Fruit fly (Drosophila melanogaster) whole organism, prepupa: ENCODE results near the gene CG16815.

Source experiments
- Blimp-1 ChIP-seq: fragments of 200-800 bp; sonication (Bioruptor generic); optimal IDR thresholded peaks from 3 replicates; lab custom pipeline; 2017; ENCODE audit warnings: missing biosample characterization, missing genetic modification characterization, mild to moderate bottlenecking, moderate library complexity, missing genetic modification reagents
- CG10669 ChIP-seq: fragments of 200-800 bp; sonication (Bioruptor generic); optimal IDR thresholded peaks from 3 replicates; lab custom pipeline; 2018; ENCODE audit warnings: missing biosample characterization, mild to moderate bottlenecking, missing genetic modification characterization, moderate library complexity
- CG11294 ChIP-seq: fragments of 200-800 bp; sonication (Bioruptor generic); IDR thresholded peaks from 2 replicates; pipeline ENCODE4 v1.3.6; 2022; ENCODE audit warnings: missing biosample characterization, missing genetic modification characterization
- CG11762 ChIP-seq: fragments of 200-800 bp; sonication (Bioruptor generic); optimal IDR thresholded peaks from 3 replicates; lab custom pipeline; 2016; ENCODE audit warnings: missing biosample characterization, missing genetic modification characterization; ENCODE audit not compliant: insufficient read depth
- CG15336 ChIP-seq: fragments of 200-800 bp; sonication (Bioruptor generic); IDR thresholded peaks from 2 replicates; pipeline ENCODE4 v1.3.6; 2022; ENCODE audit warnings: missing biosample characterization, missing genetic modification characterization
- CG1621 ChIP-seq: fragments of 200-800 bp; sonication (Bioruptor generic); optimal IDR thresholded peaks from 3 replicates; lab custom pipeline; 2018; ENCODE audit warnings: missing biosample characterization, mild to moderate bottlenecking, missing genetic modification characterization
- CG16779 ChIP-seq: fragments of 200-800 bp; sonication (Bioruptor generic); optimal IDR thresholded peaks from 3 replicates; lab custom pipeline; 2017; ENCODE audit warnings: missing biosample characterization, mild to moderate bottlenecking, missing genetic modification characterization
- CG31627 ChIP-seq: fragments of 200-800 bp; sonication (Bioruptor generic); optimal IDR thresholded peaks from 3 replicates; lab custom pipeline; 2016; ENCODE audit warnings: missing biosample characterization, missing genetic modification characterization
- CG3919 ChIP-seq: fragments of 200-800 bp; sonication (Bioruptor generic); optimal IDR thresholded peaks from 3 replicates; lab custom pipeline; 2016; ENCODE audit warnings: missing biosample characterization, missing genetic modification characterization
- CG4318 ChIP-seq: fragments of 200-800 bp; sonication (Bioruptor generic); optimal IDR thresholded peaks from 3 replicates; lab custom pipeline; 2017; ENCODE audit warnings: missing biosample characterization, mild to moderate bottlenecking, missing genetic modification characterization
- CG6276 ChIP-seq: fragments of 200-800 bp; sonication (Bioruptor generic); optimal IDR thresholded peaks from 2 replicates; lab custom pipeline; 2017; ENCODE audit warnings: missing biosample characterization, mild to moderate bottlenecking, missing genetic modification characterization
- CG6792 ChIP-seq: fragments of 200-800 bp; sonication (Bioruptor generic); optimal IDR thresholded peaks from 3 replicates; lab custom pipeline; 2016; ENCODE audit warnings: missing biosample characterization, missing genetic modification characterization
- CG6854 ChIP-seq: fragments of 200-800 bp; sonication (Bioruptor generic); optimal IDR thresholded peaks from 2 replicates; lab custom pipeline; 2017; ENCODE audit warnings: missing biosample characterization, mild to moderate bottlenecking, missing genetic modification characterization
- CG8119 ChIP-seq: fragments of 200-800 bp; sonication (Bioruptor generic); IDR thresholded peaks from 3 replicates; pipeline ENCODE4 v1.3.6; 2022; ENCODE audit warnings: missing biosample characterization, missing genetic modification characterization
- CG8319 ChIP-seq: fragments of 200-800 bp; sonication (Bioruptor generic); optimal IDR thresholded peaks from 3 replicates; lab custom pipeline; 2016; ENCODE audit warnings: missing biosample characterization, missing genetic modification characterization
- CG8632 ChIP-seq: fragments of 200-800 bp; sonication (Bioruptor generic); optimal IDR thresholded peaks from 3 replicates; lab custom pipeline; 2016; ENCODE audit warnings: missing biosample characterization, missing genetic modification characterization
- CG9139 ChIP-seq: fragments of 200-800 bp; sonication (Bioruptor generic); optimal IDR thresholded peaks from 3 replicates; lab custom pipeline; 2017; ENCODE audit warnings: missing biosample characterization, mild to moderate bottlenecking, missing genetic modification characterization
- Eip93F ChIP-seq: fragments of 200-800 bp; sonication (Bioruptor generic); optimal IDR thresholded peaks from 2 replicates; lab custom pipeline; 2016; ENCODE audit warnings: missing biosample characterization, mild to moderate bottlenecking, missing genetic modification characterization
- Ets96B ChIP-seq: fragments of 200-800 bp; optimal IDR thresholded peaks from 2 replicates; lab custom pipeline; 2019; ENCODE audit warnings: missing biosample characterization, mild to moderate bottlenecking, missing genetic modification characterization, moderate library complexity
- Hr38 ChIP-seq: sonication (Bioruptor generic); optimal IDR thresholded peaks from 2 replicates; lab custom pipeline; 2016; ENCODE audit warnings: missing biosample characterization, missing genetic modification characterization
- Hr39 ChIP-seq: fragments of 200-800 bp; sonication (Bioruptor generic); optimal IDR thresholded peaks from 2 replicates; lab custom pipeline; 2016; ENCODE audit warnings: missing biosample characterization, missing genetic modification characterization
- Hr4 ChIP-seq: fragments of 200-800 bp; sonication (Bioruptor generic); optimal IDR thresholded peaks from 3 replicates; lab custom pipeline; 2016; ENCODE audit warnings: missing biosample characterization, missing genetic modification characterization
- Met ChIP-seq: fragments of 200-800 bp; sonication (Bioruptor generic); optimal IDR thresholded peaks from 3 replicates; lab custom pipeline; 2016; ENCODE audit warnings: missing biosample characterization, missing genetic modification characterization
- OdsH ChIP-seq: fragments of 200-800 bp; sonication (Bioruptor generic); optimal IDR thresholded peaks from 3 replicates; lab custom pipeline; 2016; ENCODE audit warnings: missing biosample characterization, missing genetic modification characterization
- Sox15 ChIP-seq: fragments of 200-800 bp; sonication (Bioruptor generic); optimal IDR thresholded peaks from 3 replicates; lab custom pipeline; 2016; ENCODE audit warnings: missing biosample characterization, missing genetic modification characterization
- achi ChIP-seq: fragments of 200-800 bp; sonication (Bioruptor generic); optimal IDR thresholded peaks from 3 replicates; lab custom pipeline; 2016; ENCODE audit warnings: missing biosample characterization, missing genetic modification characterization
- acj6 ChIP-seq: fragments of 200-800 bp; sonication (Bioruptor generic); optimal IDR thresholded peaks from 3 replicates; lab custom pipeline; 2016; ENCODE audit warnings: missing biosample characterization, missing genetic modification characterization
- dac ChIP-seq: fragments of 200-800 bp; sonication (Bioruptor generic); optimal IDR thresholded peaks from 2 replicates; lab custom pipeline; 2017; ENCODE audit warnings: missing biosample characterization, mild to moderate bottlenecking, missing genetic modification characterization
- dsx ChIP-seq: fragments of 200-800 bp; optimal IDR thresholded peaks from 3 replicates; lab custom pipeline; 2019; ENCODE audit warnings: missing biosample characterization, mild to moderate bottlenecking, missing genetic modification characterization, moderate library complexity; ENCODE audit not compliant: poor library complexity, severe bottlenecking
- esn ChIP-seq: fragments of 200-800 bp; sonication (Bioruptor generic); optimal IDR thresholded peaks from 2 replicates; lab custom pipeline; 2016; ENCODE audit warnings: missing biosample characterization, mild to moderate bottlenecking, missing genetic modification characterization, moderate library complexity
- fd85E ChIP-seq: fragments of 200-800 bp; sonication (Bioruptor generic); optimal IDR thresholded peaks from 3 replicates; lab custom pipeline; 2016; ENCODE audit warnings: missing biosample characterization, missing genetic modification characterization
- fkh ChIP-seq: fragments of 200-800 bp; sonication (Bioruptor generic); optimal IDR thresholded peaks from 3 replicates; lab custom pipeline; 2017; ENCODE audit warnings: missing biosample characterization, mild to moderate bottlenecking, missing genetic modification characterization, moderate library complexity
- net ChIP-seq: fragments of 200-800 bp; sonication (Bioruptor generic); optimal IDR thresholded peaks from 3 replicates; lab custom pipeline; 2016; ENCODE audit warnings: missing biosample characterization, missing genetic modification characterization
- pdm3 ChIP-seq: fragments of 200-800 bp; sonication (Bioruptor generic); optimal IDR thresholded peaks from 3 replicates; lab custom pipeline; 2016; ENCODE audit warnings: missing biosample characterization, missing genetic modification characterization
- spab ChIP-seq: fragments of 200-800 bp; sonication (Bioruptor generic); optimal IDR thresholded peaks from 2 replicates; lab custom pipeline; 2017; ENCODE audit warnings: missing biosample characterization, mild to moderate bottlenecking, missing genetic modification characterization, missing genetic modification reagents
- ss ChIP-seq, 2 experiments: fragments of 200-800 bp; sonication (Bioruptor generic); optimal IDR thresholded peaks; 2 replicates in 1 of 2; 3 replicates in 1 of 2; lab custom pipeline; 2017 to 2018; ENCODE audit warnings: mild to moderate bottlenecking in 2 of 2, missing biosample characterization in 2 of 2, missing genetic modification characterization in 2 of 2, moderate library complexity in 1 of 2
- topi ChIP-seq: fragments of 200-800 bp; sonication (Bioruptor generic); optimal IDR thresholded peaks from 3 replicates; lab custom pipeline; 2016; ENCODE audit warnings: missing biosample characterization, missing genetic modification characterization
- vri ChIP-seq: fragments of 200-800 bp; sonication (Bioruptor generic); optimal IDR thresholded peaks from 3 replicates; lab custom pipeline; 2016; ENCODE audit warnings: missing biosample characterization, mild to moderate bottlenecking, missing genetic modification characterization

CG16815 gene

dm6 chr2L:13229388-13229882 is at the start of gene CG16815:
Gene CG16815 (plus strand): TSS chr2L:13229832.
- TF ChIP-seq CG8632 (GFP tag; lab: Kevin White, UChicago) = no peak
- TF ChIP-seq CG10669 (GFP tag; lab: Kevin White, UChicago) = no peak
- TF ChIP-seq CG11762 = no peak
- no peak for TF ChIP-seq Sox15 (GFP tag; lab: Kevin White, UChicago)
- TF ChIP-seq net = no peak
- TF ChIP-seq Blimp-1 (GFP tag; lab: Kevin White, UChicago) = no peak
- TF ChIP-seq CG15336 = no peak
- no peak for TF ChIP-seq dsx (GFP tag; lab: Kevin White, UChicago)
- TF ChIP-seq CG3919 (GFP tag; lab: Kevin White, UChicago) = no peak
- no peak for TF ChIP-seq Hr39 (GFP tag; lab: Kevin White, UChicago)
- TF ChIP-seq CG31627 = no peak
- no peak for TF ChIP-seq Met (GFP tag; lab: Kevin White, UChicago)
- no peak for TF ChIP-seq vri (GFP tag; lab: Kevin White, UChicago)
- TF ChIP-seq CG1621 (tag; lab: Kevin White, UChicago) = no peak
- no peak for TF ChIP-seq CG8119 (GFP tag; lab: Robert Waterston, UW)
- TF ChIP-seq, all 60 proteins: peak for 0

dm6 chr2L:13182415-13182814 is 47.2 kb upstream of the CG16815 start, which contains the start of gene Mgat3:
Gene Mgat3 (minus strand): TSS chr2L:13182596.
- TF ChIP-seq dac (GFP tag; lab: Kevin White, UChicago) = no peak
- no peak for TF ChIP-seq acj6 (GFP tag; lab: Kevin White, UChicago)
- TF ChIP-seq CG9139 (GFP tag; lab: Kevin White, UChicago) = no peak
- no peak for TF ChIP-seq CG1621 (tag; lab: Kevin White, UChicago)
- TF ChIP-seq CG4318 (GFP tag; lab: Kevin White, UChicago) = no peak
- no peak for TF ChIP-seq Hr38 (GFP tag; lab: Kevin White, UChicago)
- TF ChIP-seq OdsH = no peak
- TF ChIP-seq CG8119 (GFP tag; lab: Robert Waterston, UW) = no peak
- no peak for TF ChIP-seq fkh (GFP tag; lab: Kevin White, UChicago)
- no peak for TF ChIP-seq CG10669 (GFP tag; lab: Kevin White, UChicago)
- no peak for TF ChIP-seq Met (GFP tag; lab: Kevin White, UChicago)
- TF ChIP-seq achi (GFP tag; lab: Kevin White, UChicago) = no peak
- no peak for TF ChIP-seq topi (GFP tag; lab: Kevin White, UChicago)
- no peak for TF ChIP-seq CG6854
- TF ChIP-seq ss (GFP tag; optimal IDR thresholded peaks at IDR 0.05; lab: Kevin White, UChicago) = no peak
- no peak for TF ChIP-seq CG11294 (GFP tag; lab: Robert Waterston, UW)
- no peak for TF ChIP-seq pdm3 (GFP tag; lab: Kevin White, UChicago)
- TF ChIP-seq, all 60 proteins: peak for 0

- TF ChIP-seq spab (GFP tag; lab: Kevin White, UChicago) (no peak), CG1621 (tag; lab: Kevin White, UChicago) (no peak), CG16779 (tag; lab: Kevin White, UChicago) (no peak), net (no peak), Blimp-1 (GFP tag; lab: Kevin White, UChicago) (no peak), CG8319 (no peak), CG11294 (GFP tag; lab: Robert Waterston, UW) (no peak), Hr39 (GFP tag; lab: Kevin White, UChicago) (no peak), Ets96B (no peak), dsx (GFP tag; lab: Kevin White, UChicago) (no peak), Hr4 (GFP tag; lab: Kevin White, UChicago) (no peak), Hr38 (GFP tag; lab: Kevin White, UChicago) (no peak), CG6276 (GFP tag; lab: Kevin White, UChicago) (no peak), CG6854 (no peak), Eip93F (GFP tag; lab: Kevin White, UChicago) (no peak), CG4318 (GFP tag; lab: Kevin White, UChicago) (no peak), CG31627 (no peak), CG6792 (GFP tag; lab: Kevin White, UChicago) (no peak), esn (GFP tag; lab: Kevin White, UChicago) (no peak), fd85E (GFP tag; lab: Kevin White, UChicago) (no peak)
Observed at dm6 chr2L:13183150-13183549, 46.5 kb upstream of the CG16815 start, which contains the start of gene Rsph1. Gene Rsph1 (plus strand): TSS chr2L:13183450.
